Fruit fly (Drosophila melanogaster) whole organism, embryonic: ENCODE measurements around the gene side-IV.

ENCODE experiments used
- Abd-B ChIP-seq: fragments of 200-800 bp; sonication (Bioruptor generic); optimal IDR thresholded peaks from 2 replicates; lab custom pipeline; 2018; ENCODE audit warnings: missing biosample characterization, mild to moderate bottlenecking, missing genetic modification characterization, moderate library complexity
- CG11247 ChIP-seq: fragments of 200-800 bp; sonication (Bioruptor generic); IDR thresholded peaks from 2 replicates; pipeline ENCODE4 v1.3.6; 2022; ENCODE audit warnings: missing biosample characterization, missing genetic modification characterization
- CG12071 ChIP-seq: fragments of 200-800 bp; sonication (Bioruptor generic); optimal IDR thresholded peaks from 3 replicates; lab custom pipeline; 2018; ENCODE audit warnings: missing biosample characterization, mild to moderate bottlenecking, missing genetic modification characterization
- CG12744 ChIP-seq: fragments of 200-800 bp; sonication (Bioruptor generic); optimal IDR thresholded peaks from 2 replicates; lab custom pipeline; 2016; ENCODE audit warnings: missing biosample characterization, missing genetic modification characterization
- CG13894 ChIP-seq: fragments of 200-800 bp; sonication (Bioruptor generic); optimal IDR thresholded peaks from 3 replicates; lab custom pipeline; 2018; ENCODE audit warnings: missing biosample characterization, mild to moderate bottlenecking, missing genetic modification characterization, moderate library complexity
- CG15514 ChIP-seq: fragments of 200-800 bp; sonication (Bioruptor generic); optimal IDR thresholded peaks from 3 replicates; lab custom pipeline; 2017; ENCODE audit warnings: missing biosample characterization, missing genetic modification characterization, mild to moderate bottlenecking, moderate library complexity, missing genetic modification reagents
- CG17568 ChIP-seq: fragments of 200-800 bp; sonication (Bioruptor generic); optimal IDR thresholded peaks from 2 replicates; lab custom pipeline; 2018; ENCODE audit warnings: missing biosample characterization, mild to moderate bottlenecking, missing genetic modification characterization, moderate library complexity
- CG17612 ChIP-seq: fragments of 200-800 bp; sonication (Bioruptor generic); IDR thresholded peaks from 2 replicates; pipeline ENCODE4 v1.3.6; 2022; ENCODE audit warnings: missing biosample characterization, missing genetic modification characterization
- CG2129 ChIP-seq: fragments of 200-800 bp; sonication (Bioruptor generic); IDR thresholded peaks from 2 replicates; pipeline ENCODE4 v1.3.6; 2022; ENCODE audit warnings: missing biosample characterization, missing genetic modification characterization; ENCODE audit not compliant: partially characterized antibody
- CG2875 ChIP-seq: fragments of 200-800 bp; sonication (Bioruptor generic); optimal IDR thresholded peaks from 2 replicates; lab custom pipeline; 2017; ENCODE audit warnings: missing biosample characterization, mild to moderate bottlenecking, missing genetic modification characterization, missing genetic modification reagents
- CG30403 ChIP-seq: fragments of 200-800 bp; sonication (Bioruptor generic); optimal IDR thresholded peaks from 3 replicates; lab custom pipeline; 2016; ENCODE audit warnings: missing biosample characterization, missing genetic modification characterization
- CG33557 ChIP-seq: fragments of 200-800 bp; sonication (Bioruptor generic); optimal IDR thresholded peaks from 2 replicates; lab custom pipeline; 2019; ENCODE audit warnings: missing biosample characterization, mild to moderate bottlenecking, missing genetic modification characterization, moderate library complexity
- CG42726 ChIP-seq: fragments of 200-800 bp; sonication (Bioruptor generic); IDR thresholded peaks from 2 replicates; pipeline ENCODE4 v1.3.6; 2022; ENCODE audit warnings: missing biosample characterization, missing genetic modification characterization; ENCODE audit not compliant: partially characterized antibody
- CG6683 ChIP-seq: fragments of 200-800 bp; sonication (Bioruptor generic); optimal IDR thresholded peaks from 2 replicates; lab custom pipeline; 2017; ENCODE audit warnings: missing biosample characterization, mild to moderate bottlenecking, missing genetic modification characterization, missing genetic modification reagents
- CG6689 ChIP-seq: fragments of 200-800 bp; sonication (Bioruptor generic); IDR thresholded peaks from 2 replicates; pipeline ENCODE4 v1.3.6; 2022; ENCODE audit warnings: missing biosample characterization, missing genetic modification characterization
- CG6854 ChIP-seq: fragments of 200-800 bp; sonication (Bioruptor generic); optimal IDR thresholded peaks from 3 replicates; lab custom pipeline; 2017; ENCODE audit warnings: missing biosample characterization, mild to moderate bottlenecking, missing genetic modification characterization
- Dbx ChIP-seq: fragments of 200-800 bp; sonication (Bioruptor generic); IDR thresholded peaks from 3 replicates; pipeline ENCODE4 v1.3.6; 2022; ENCODE audit warnings: missing biosample characterization, missing genetic modification characterization
- Doc2 ChIP-seq: fragments of 200-800 bp; sonication (Bioruptor generic); IDR thresholded peaks from 2 replicates; pipeline ENCODE4 v1.3.6; 2022; ENCODE audit warnings: missing biosample characterization, missing genetic modification characterization
- Doc3 ChIP-seq: fragments of 200-800 bp; sonication (Bioruptor generic); IDR thresholded peaks from 3 replicates; pipeline ENCODE4 v1.3.6; 2022; ENCODE audit warnings: missing biosample characterization, missing genetic modification characterization; ENCODE audit not compliant: partially characterized antibody
- Eip74EF ChIP-seq, 2 experiments: fragments of 200-800 bp in 1 of 2; fragments of >200 bp in 1 of 2; sonication (Bioruptor generic) in 1 of 2; optimal IDR thresholded peaks; 2 replicates each; lab custom pipeline; 2017 to 2019; ENCODE audit warnings: missing biosample characterization in 2 of 2, missing genetic modification characterization in 2 of 2, mild to moderate bottlenecking in 1 of 2, moderate library complexity in 1 of 2
- NK7.1 ChIP-seq: fragments of 200-800 bp; sonication (Bioruptor generic); optimal IDR thresholded peaks from 3 replicates; lab custom pipeline; 2016; ENCODE audit warnings: missing biosample characterization, missing genetic modification characterization
- Nf-YC ChIP-seq: fragments of 200-800 bp; optimal IDR thresholded peaks from 3 replicates; lab custom pipeline; 2019; ENCODE audit warnings: missing biosample characterization, mild to moderate bottlenecking, missing genetic modification characterization, moderate library complexity
- Rx ChIP-seq: fragments of 200-800 bp; sonication (Bioruptor generic); IDR thresholded peaks from 2 replicates; pipeline ENCODE4 v1.3.6; 2022; ENCODE audit warnings: missing biosample characterization, missing genetic modification characterization
- Vsx1 ChIP-seq: fragments of 200-800 bp; sonication (Bioruptor generic); optimal IDR thresholded peaks from 2 replicates; lab custom pipeline; 2017; ENCODE audit warnings: missing biosample characterization, mild to moderate bottlenecking, missing genetic modification characterization, missing genetic modification reagents
- YL-1 ChIP-seq: fragments of 200-800 bp; sonication (Bioruptor generic); optimal IDR thresholded peaks from 3 replicates; lab custom pipeline; 2017; ENCODE audit warnings: missing biosample characterization, mild to moderate bottlenecking, missing genetic modification characterization
- ac ChIP-seq: fragments of 200-800 bp; sonication (Bioruptor generic); optimal IDR thresholded peaks from 3 replicates; lab custom pipeline; 2017; ENCODE audit warnings: missing biosample characterization, mild to moderate bottlenecking, missing genetic modification characterization
- ase ChIP-seq: fragments of 200-800 bp; sonication (Bioruptor generic); IDR thresholded peaks from 3 replicates; pipeline ENCODE4 v1.3.6; 2022; ENCODE audit warnings: missing biosample characterization, missing genetic modification characterization
- ash1 ChIP-seq: fragments of 200-800 bp; sonication (Bioruptor generic); optimal IDR thresholded peaks from 2 replicates; lab custom pipeline; 2018; ENCODE audit warnings: missing biosample characterization, mild to moderate bottlenecking, missing genetic modification characterization
- ato ChIP-seq: fragments of 200-800 bp; sonication (Bioruptor generic); IDR thresholded peaks from 2 replicates; pipeline ENCODE4 v1.3.6; 2022; ENCODE audit warnings: missing biosample characterization, missing genetic modification characterization; ENCODE audit not compliant: partially characterized antibody
- cas ChIP-seq: fragments of 200-800 bp; sonication (Bioruptor generic); IDR thresholded peaks from 2 replicates; pipeline ENCODE4 v1.3.6; 2022; ENCODE audit warnings: missing biosample characterization, missing genetic modification characterization
- caup ChIP-seq: fragments of 200-800 bp; sonication (Bioruptor generic); optimal IDR thresholded peaks from 3 replicates; lab custom pipeline; 2017; ENCODE audit warnings: missing biosample characterization, mild to moderate bottlenecking, missing genetic modification characterization, moderate library complexity; ENCODE audit not compliant: severe bottlenecking
- chinmo ChIP-seq: fragments of 200-800 bp; sonication (Bioruptor generic); IDR thresholded peaks from 4 replicates; pipeline ENCODE4 v1.3.6; 2022; ENCODE audit warnings: missing biosample characterization, missing genetic modification characterization; ENCODE audit not compliant: partially characterized antibody
- chm ChIP-seq: fragments of 200-800 bp; sonication (Bioruptor generic); IDR thresholded peaks from 2 replicates; pipeline ENCODE4 v1.3.6; 2022; ENCODE audit warnings: missing biosample characterization, missing genetic modification characterization
- cwo ChIP-seq: fragments of 200-800 bp; sonication (Bioruptor generic); optimal IDR thresholded peaks from 3 replicates; lab custom pipeline; 2017; ENCODE audit warnings: missing biosample characterization, missing genetic modification characterization, mild to moderate bottlenecking, moderate library complexity, missing genetic modification reagents
- exex ChIP-seq: fragments of 200-800 bp; sonication (Bioruptor generic); optimal IDR thresholded peaks from 4 replicates; lab custom pipeline; 2018; ENCODE audit warnings: missing biosample characterization, mild to moderate bottlenecking, missing genetic modification characterization, moderate library complexity
- fd64A ChIP-seq: fragments of 200-800 bp; sonication (Bioruptor generic); optimal IDR thresholded peaks from 3 replicates; lab custom pipeline; 2018; ENCODE audit warnings: missing biosample characterization, mild to moderate bottlenecking, missing genetic modification characterization
- gem ChIP-seq: fragments of 200-800 bp; sonication (Bioruptor generic); optimal IDR thresholded peaks from 2 replicates; lab custom pipeline; 2019; ENCODE audit warnings: missing biosample characterization, mild to moderate bottlenecking, missing genetic modification characterization, moderate library complexity
- ham ChIP-seq: fragments of 200-800 bp; sonication (Bioruptor generic); IDR thresholded peaks from 2 replicates; pipeline ENCODE4 v1.3.6; 2022; ENCODE audit warnings: missing biosample characterization, missing genetic modification characterization
- mam ChIP-seq: fragments of 200-800 bp; sonication (Bioruptor generic); optimal IDR thresholded peaks from 3 replicates; lab custom pipeline; 2016; ENCODE audit warnings: missing biosample characterization, missing genetic modification characterization
- pzg ChIP-seq: fragments of 200-800 bp; sonication (Bioruptor generic); optimal IDR thresholded peaks from 3 replicates; lab custom pipeline; 2018; ENCODE audit warnings: missing biosample characterization, mild to moderate bottlenecking, missing genetic modification characterization, moderate library complexity
- repo ChIP-seq: fragments of 200-800 bp; sonication (Bioruptor generic); optimal IDR thresholded peaks from 2 replicates; lab custom pipeline; 2016; ENCODE audit warnings: missing biosample characterization, missing genetic modification characterization
- rib ChIP-seq: fragments of 200-800 bp; sonication (Bioruptor generic); IDR thresholded peaks from 2 replicates; pipeline ENCODE4 v1.3.6; 2022; ENCODE audit warnings: missing biosample characterization, missing genetic modification characterization
- schlank ChIP-seq: fragments of 200-800 bp; sonication (Bioruptor generic); optimal IDR thresholded peaks from 2 replicates; lab custom pipeline; 2018; ENCODE audit warnings: missing biosample characterization, mild to moderate bottlenecking, missing genetic modification characterization
- sd ChIP-seq: fragments of 200-800 bp; sonication (Bioruptor generic); optimal IDR thresholded peaks from 3 replicates; lab custom pipeline; 2018; ENCODE audit warnings: missing biosample characterization, mild to moderate bottlenecking, missing genetic modification characterization, moderate library complexity
- slou ChIP-seq: fragments of 200-800 bp; sonication (Bioruptor generic); optimal IDR thresholded peaks from 3 replicates; lab custom pipeline; 2016; ENCODE audit warnings: missing biosample characterization, missing genetic modification characterization
- sr ChIP-seq: fragments of 200-800 bp; sonication (Bioruptor generic); IDR thresholded peaks from 3 replicates; pipeline ENCODE4 v1.3.6; 2022; ENCODE audit warnings: missing biosample characterization, missing genetic modification characterization
- tap ChIP-seq: fragments of 200-800 bp; optimal IDR thresholded peaks from 3 replicates; lab custom pipeline; 2019; ENCODE audit warnings: missing biosample characterization, mild to moderate bottlenecking, missing genetic modification characterization, moderate library complexity
- tgo ChIP-seq: fragments of 200-800 bp; sonication (Bioruptor generic); IDR thresholded peaks from 3 replicates; pipeline ENCODE4 v1.3.6; 2022; ENCODE audit warnings: missing biosample characterization, missing genetic modification characterization
- yki ChIP-seq: fragments of >200 bp; optimal IDR thresholded peaks from 3 replicates; lab custom pipeline; 2018

Gene side-IV

dm6 chr3R:13425470-13426033 lies 24.8 kb upstream of the side-IV start, which contains the start of gene Act87E (continued):
- TF ChIP-seq CG17612 (GFP tag; lab: Robert Waterston, UW) (no peak), pzg (GFP tag; lab: Kevin White, UChicago) (no peak), tap (peak; percentile 57), CG6689 (GFP tag; lab: Robert Waterston, UW) (peak; percentile 60; the same call in 1 of the 2 replicates), caup (GFP tag; lab: Kevin White, UChicago) (no peak), Rx (GFP tag; lab: Robert Waterston, UW) (no peak), chm (GFP tag; lab: Robert Waterston, UW) (no peak), CG11247 (GFP tag; lab: Robert Waterston, UW) (0 out of 2 replicates have a peak, but pooled peaks have one; percentile 18), chinmo (GFP tag; lab: Robert Waterston, UW) (peak; percentile 65; the same call in 2 of the 4 replicates), CG15514 (GFP tag; lab: Kevin White, UChicago) (no peak), yki (lab: Kevin White, UChicago) (no peak), cwo (GFP tag; lab: Kevin White, UChicago) (peak; percentile 39), CG33557 (GFP tag; lab: Kevin White, UChicago) (peak; percentile 69), ase (no peak), ac (peak; percentile 30), Vsx1 (peak; percentile 16), CG2129 (GFP tag; lab: Robert Waterston, UW) (no peak), CG30403 (GFP tag; lab: Kevin White, UChicago) (peak; percentile 79), tgo (GFP tag; lab: Robert Waterston, UW) (peak; percentile 44; the same call in 1 of the 3 replicates), NK7.1 (no peak), CG2875 (GFP tag; lab: Kevin White, UChicago) (peak; percentile 41), sr (GFP tag; lab: Robert Waterston, UW) (peak; percentile 66; the same call in 2 of the 3 replicates), ham (GFP tag; lab: Robert Waterston, UW) (no peak), cas (GFP tag; lab: Robert Waterston, UW) (no peak), Nf-YC (tag; lab: Kevin White, UChicago) (no peak), Doc3 (GFP tag; lab: Robert Waterston, UW) (no peak), CG12071 (GFP tag; lab: Kevin White, UChicago) (no peak), CG17568 (GFP tag; lab: Kevin White, UChicago) (no peak), ash1 (GFP tag; lab: Kevin White, UChicago) (no peak), YL-1 (GFP tag; lab: Kevin White, UChicago) (no peak), CG6683 (GFP tag; lab: Kevin White, UChicago) (no peak), CG13894 (tag; lab: Kevin White, UChicago) (no peak), Doc2 (GFP tag; lab: Robert Waterston, UW) (no peak), CG12744 (no peak), CG42726 (no peak), ato (GFP tag; lab: Robert Waterston, UW) (no peak), schlank (tag; lab: Kevin White, UChicago) (no peak), Abd-B (GFP tag; lab: Kevin White, UChicago) (peak; percentile 55), CG6854 (no peak), repo (GFP tag; lab: Kevin White, UChicago) (no peak), rib (no peak), fd64A (GFP tag; lab: Kevin White, UChicago) (no peak), Dbx (GFP tag; lab: Robert Waterston, UW) (peak; percentile 41; the same call in 1 of the 3 replicates), exex (tag; lab: Kevin White, UChicago) (no peak), Eip74EF (GFP tag; optimal IDR thresholded peaks at IDR 0.05; lab: Kevin White, UChicago) (peak in 1 of 2 experiments; percentile 72), sd (tag; lab: Kevin White, UChicago) (peak; percentile 4), slou (GFP tag; lab: Kevin White, UChicago) (no peak), gem (tag; lab: Kevin White, UChicago) (peak; percentile 87), mam (GFP tag; lab: Kevin White, UChicago) (no peak)
